Worm (Caenorhabditis elegans): Measurements from ENCODE around the gene dct-11.

ce11 chrX:5821842-5822241 lies 17.7 kb downstream of the dct-11 start, which contains the start of gene hbl-1:
- TF ChIP-seq nhr-11 (tag; optimal IDR thresholded peaks at IDR 0.05): no peak
- TF ChIP-seq unc-130 (GFP tag; optimal IDR thresholded peaks at IDR 0.05): no peak
- no peak for TF ChIP-seq snpc-4 (tag; optimal IDR thresholded peaks at IDR 0.05)
- TF ChIP-seq unc-62 (GFP tag; optimal IDR thresholded peaks at IDR 0.05 in 1 of 2): no peak
- TF ChIP-seq unc-62 (tag; optimal IDR thresholded peaks at IDR 0.05): no peak
- no peak for TF ChIP-seq vab-7 (GFP tag; IDR thresholded peaks at IDR 0.05)
- TF ChIP-seq T20F7.1 (GFP tag; optimal IDR thresholded peaks at IDR 0.05): no peak
- TF ChIP-seq mdl-1 (tag; optimal IDR thresholded peaks at IDR 0.05): no peak
- TF ChIP-seq lsy-2 (tag; optimal IDR thresholded peaks at IDR 0.05): no peak

Data from whole organism, L4 larva.